Fruit fly (Drosophila melanogaster) whole organism, adult: ENCODE data around the gene RagA-B.

Experiments used
- CG11617 ChIP-seq: fragments of 200-800 bp; sonication (Bioruptor generic); optimal IDR thresholded peaks from 2 replicates; lab custom pipeline; 2017; ENCODE audit warnings: mild to moderate bottlenecking, missing biosample characterization, missing genetic modification reagents, missing genetic modification characterization
- CG1620 ChIP-seq: fragments of 200-800 bp; sonication (Bioruptor generic); optimal IDR thresholded peaks from 2 replicates; lab custom pipeline; 2016; ENCODE audit warnings: missing biosample characterization, missing genetic modification characterization
- CG7101 ChIP-seq: fragments of 200-800 bp; sonication (Bioruptor generic); optimal IDR thresholded peaks from 2 replicates; lab custom pipeline; 2018; ENCODE audit warnings: missing biosample characterization, mild to moderate bottlenecking, missing genetic modification characterization, moderate library complexity
- Mnt ChIP-seq: fragments of 200-800 bp; sonication (Bioruptor generic); optimal IDR thresholded peaks from 2 replicates; lab custom pipeline; 2016; ENCODE audit warnings: missing biosample characterization, mild to moderate bottlenecking, missing genetic modification characterization
- bab1 ChIP-seq: fragments of 200-800 bp; sonication (Bioruptor generic); optimal IDR thresholded peaks from 3 replicates; lab custom pipeline; 2019; ENCODE audit warnings: missing biosample characterization, mild to moderate bottlenecking, missing genetic modification characterization, moderate library complexity
- kay ChIP-seq: fragments of 200-800 bp; sonication (Bioruptor generic); peaks from one replicate; lab custom pipeline; 2016; ENCODE audit warnings: missing biosample characterization, missing genetic modification characterization, borderline replicate concordance
- ovo ChIP-seq: fragments of 200-800 bp; sonication (Bioruptor generic); optimal IDR thresholded peaks from 2 replicates; lab custom pipeline; 2016; ENCODE audit warnings: missing biosample characterization, missing genetic modification characterization
- pad ChIP-seq: fragments of 200-800 bp; sonication (Bioruptor generic); optimal IDR thresholded peaks from 3 replicates; lab custom pipeline; 2017; ENCODE audit warnings: missing biosample characterization, missing genetic modification characterization, mild to moderate bottlenecking, moderate library complexity, missing genetic modification reagents
- toe ChIP-seq: fragments of 200-800 bp; sonication (Bioruptor generic); optimal IDR thresholded peaks from 2 replicates; lab custom pipeline; 2016; ENCODE audit warnings: missing biosample characterization, missing genetic modification characterization

DNA sequence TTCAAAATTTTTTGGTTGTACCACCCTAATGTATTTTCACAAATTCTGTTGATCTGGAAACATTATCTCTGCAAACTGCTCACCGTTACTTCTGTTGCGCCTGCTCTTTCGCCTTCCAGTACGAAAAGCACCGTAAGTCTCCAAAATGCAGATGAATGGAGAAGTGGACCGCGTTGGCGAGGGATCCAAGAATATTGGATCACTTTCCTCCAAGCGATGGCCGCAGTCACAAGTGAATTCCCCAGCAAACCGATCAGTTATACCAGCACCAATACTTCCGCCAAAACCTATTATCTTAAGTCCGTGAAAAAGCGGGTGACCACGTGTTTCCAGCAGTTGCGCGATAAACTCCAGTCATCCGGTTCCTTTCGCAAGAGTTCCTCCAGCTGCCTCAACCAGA, 49.2 kb downstream of the RagA-B start, which contains the start of gene osk:
- TF ChIP-seq pad (GFP tag; lab: Kevin White, UChicago) = peak; percentile 96
- TF ChIP-seq toe = no peak
- no peak for TF ChIP-seq CG7101
- TF ChIP-seq kay (GFP tag; lab: Kevin White, UChicago) = no peak
- no peak for TF ChIP-seq CG11617 (GFP tag; lab: Kevin White, UChicago)
- no peak for TF ChIP-seq CG1620 (GFP tag; lab: Kevin White, UChicago)
- TF ChIP-seq ovo = peak; percentile 76
- no peak for TF ChIP-seq Mnt
- no peak for TF ChIP-seq bab1
